Worm (Caenorhabditis elegans) whole organism, L4 larva: ENCODE results near the gene ssq-2.

Experiments
- ama-1 ChIP-seq: fragments of 150-350 bp; optimal IDR thresholded peaks from 2 replicates; lab custom pipeline; 2014; ENCODE audit warnings: inconsistent platforms, mixed read lengths
- ctbp-1 ChIP-seq: fragments of 200-800 bp; sonication (Bioruptor generic); IDR thresholded peaks from 2 replicates; pipeline ENCODE4 v1.3.6; 2022; ENCODE audit warnings: missing genetic modification reagents, missing genetic modification characterization, missing compliant biosample characterization
- dve-1 ChIP-seq: sonication (generic microtip); optimal IDR thresholded peaks from 2 replicates; lab custom pipeline; 2017; ENCODE audit warnings: antibody characterized with exemption, mild to moderate bottlenecking, missing genetic modification characterization, missing compliant biosample characterization; ENCODE audit not compliant: insufficient read depth
- fos-1 ChIP-seq: fragments of 150-350 bp; optimal IDR thresholded peaks from 2 replicates; lab custom pipeline; 2014; ENCODE audit warnings: missing biosample characterization, missing genetic modification characterization
- gei-8 ChIP-seq: fragments of 200-800 bp; sonication (Bioruptor generic); optimal IDR thresholded peaks from 2 replicates; lab custom pipeline; 2018; ENCODE audit warnings: mild to moderate bottlenecking, missing genetic modification characterization, missing compliant biosample characterization
- mep-1 ChIP-seq: fragments of 150-350 bp; sonication (generic microtip); optimal IDR thresholded peaks from 3 replicates; lab custom pipeline; 2014; ENCODE audit warnings: missing biosample characterization, missing genetic modification characterization
- nhr-10 ChIP-seq: fragments of 150-350 bp; optimal IDR thresholded peaks from 2 replicates; lab custom pipeline; 2014; ENCODE audit warnings: missing biosample characterization, missing genetic modification characterization
- nhr-11 ChIP-seq: fragments of 150-350 bp; optimal IDR thresholded peaks from 2 replicates; lab custom pipeline; 2014; ENCODE audit warnings: missing biosample characterization, missing genetic modification characterization
- nhr-111 ChIP-seq: fragments of 200-800 bp; sonication (Bioruptor generic); optimal IDR thresholded peaks from 2 replicates; lab custom pipeline; 2018; ENCODE audit warnings: mild to moderate bottlenecking, missing genetic modification characterization, missing compliant biosample characterization
- nhr-237 ChIP-seq: sonication (generic microtip); optimal IDR thresholded peaks from 2 replicates; lab custom pipeline; 2017; ENCODE audit warnings: missing biosample characterization, missing genetic modification characterization
- nhr-76 ChIP-seq: fragments of 150-350 bp; optimal IDR thresholded peaks from 2 replicates; lab custom pipeline; 2014; ENCODE audit warnings: missing biosample characterization, missing genetic modification characterization
- nhr-77 ChIP-seq: fragments of 150-350 bp; optimal IDR thresholded peaks from 2 replicates; lab custom pipeline; 2014; ENCODE audit warnings: missing biosample characterization, missing genetic modification characterization
- zip-2 ChIP-seq: fragments of 150-350 bp; optimal IDR thresholded peaks from 2 replicates; lab custom pipeline; 2014; ENCODE audit warnings: missing biosample characterization, missing genetic modification characterization

DNA sequence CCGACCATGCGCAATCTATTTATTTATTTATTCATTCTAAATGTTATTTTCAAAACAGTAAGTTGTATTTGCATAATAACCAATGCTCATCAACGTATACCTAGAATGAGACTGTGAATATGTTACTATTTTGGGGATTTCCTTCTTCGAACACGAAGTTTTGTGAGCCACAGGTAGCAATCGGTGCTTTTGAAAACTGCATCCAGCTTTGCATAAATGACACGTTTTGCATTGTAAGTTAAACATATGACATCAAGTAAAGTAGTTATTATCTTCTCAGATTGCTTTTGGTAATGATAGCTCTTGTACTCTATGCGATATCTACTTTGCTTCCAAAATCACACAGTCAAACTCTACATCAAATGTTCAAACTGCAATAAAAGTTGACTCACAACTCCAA is 13.5 kb upstream of the ssq-2 start, which contains the start of gene E03H12.4:
- TF ChIP-seq mep-1 (no peak), fos-1 (tag; lab: Kevin White, UChicago) (no peak), ctbp-1 (GFP tag; lab: Robert Waterston, UW) (no peak), nhr-237 (no peak), ama-1 (lab: Kevin White, UChicago) (no peak), nhr-77 (tag; lab: Kevin White, UChicago) (no peak), nhr-10 (no peak), nhr-76 (tag; lab: Kevin White, UChicago) (no peak), dve-1 (no peak), zip-2 (tag; lab: Kevin White, UChicago) (no peak), nhr-111 (GFP tag; lab: Kevin White, UChicago) (no peak), nhr-11 (tag; lab: Kevin White, UChicago) (no peak), gei-8 (GFP tag; lab: Kevin White, UChicago) (no peak)
